Worm (Caenorhabditis elegans) whole organism, early embryonic: Measurements from ENCODE around the gene C06E1.9.

ENCODE experiments used
- B0310.2 ChIP-seq: sonication (generic microtip); optimal IDR thresholded peaks from 2 replicates; lab custom pipeline; 2016; ENCODE audit warnings: mild to moderate bottlenecking, missing genetic modification characterization, missing compliant biosample characterization
- F13C5.2 ChIP-seq: sonication (generic microtip); optimal IDR thresholded peaks from 2 replicates; lab custom pipeline; 2017; ENCODE audit warnings: mild to moderate bottlenecking, missing genetic modification characterization, inconsistent platforms, missing compliant biosample characterization
- aly-1 ChIP-seq: sonication (generic microtip); optimal IDR thresholded peaks from 2 replicates; lab custom pipeline; 2016; ENCODE audit warnings: missing genetic modification characterization, missing compliant biosample characterization
- ama-1 ChIP-seq: fragments of 150-350 bp; optimal IDR thresholded peaks from 2 replicates; lab custom pipeline; 2014
- ceh-13 ChIP-seq: fragments of 200-800 bp; sonication (Bioruptor generic); optimal IDR thresholded peaks from 2 replicates; lab custom pipeline; 2018; ENCODE audit warnings: mild to moderate bottlenecking, missing genetic modification characterization, missing compliant biosample characterization
- ceh-36 ChIP-seq: sonication (generic microtip); optimal IDR thresholded peaks from 2 replicates; lab custom pipeline; 2016; ENCODE audit warnings: missing genetic modification characterization, inconsistent platforms, missing compliant biosample characterization
- ets-7 ChIP-seq: sonication (generic microtip); optimal IDR thresholded peaks from 2 replicates; lab custom pipeline; 2016; ENCODE audit warnings: missing genotype, missing genetic modification characterization, missing compliant biosample characterization
- flt-1 ChIP-seq: fragments of 200-800 bp; sonication (Bioruptor generic); IDR thresholded peaks from 2 replicates; pipeline ENCODE4 v1.3.6; 2022; ENCODE audit warnings: missing genetic modification characterization, missing compliant biosample characterization
- hmbx-1 ChIP-seq: sonication (generic microtip); optimal IDR thresholded peaks from 2 replicates; lab custom pipeline; 2016; ENCODE audit warnings: mild to moderate bottlenecking, missing genetic modification characterization, missing compliant biosample characterization
- hmg-4 ChIP-seq: fragments of 200-800 bp; sonication (Bioruptor generic); optimal IDR thresholded peaks from 2 replicates; lab custom pipeline; 2018; ENCODE audit warnings: mild to moderate bottlenecking, missing genetic modification characterization, missing compliant biosample characterization
- pes-1 ChIP-seq: fragments of 200-800 bp; sonication (Bioruptor generic); IDR thresholded peaks from 2 replicates; pipeline ENCODE4 v1.3.6; 2022; ENCODE audit warnings: missing genetic modification reagents, missing genetic modification characterization, missing compliant biosample characterization
- sea-1 ChIP-seq: fragments of 200-800 bp; sonication (Bioruptor generic); conservative IDR thresholded peaks from 2 replicates; pipeline ENCODE4 v1.3.6; 2022; ENCODE audit warnings: missing genetic modification characterization, missing compliant biosample characterization
- tbx-37 ChIP-seq: fragments of 200-800 bp; sonication (Bioruptor generic); conservative IDR thresholded peaks from 2 replicates; pipeline ENCODE4 v1.3.6; 2022; ENCODE audit warnings: missing genetic modification reagents, missing genetic modification characterization, missing compliant biosample characterization
- tra-4 ChIP-seq: sonication (generic microtip); optimal IDR thresholded peaks from 2 replicates; lab custom pipeline; 2017; ENCODE audit warnings: missing genetic modification characterization, missing compliant biosample characterization

- TF ChIP-seq ama-1 (no peak), ets-7 (no peak), hmbx-1 (tag; lab: Kevin White, UChicago) (no peak), B0310.2 (tag; lab: Kevin White, UChicago) (no peak), flt-1 (GFP tag; lab: Robert Waterston, UW) (no peak), aly-1 (tag; lab: Kevin White, UChicago) (no peak), ceh-13 (GFP tag; lab: Kevin White, UChicago) (no peak), tra-4 (tag; lab: Kevin White, UChicago) (no peak), tbx-37 (no peak), ceh-36 (tag; lab: Kevin White, UChicago) (no peak), pes-1 (GFP tag; lab: Robert Waterston, UW) (no peak), sea-1 (GFP tag; lab: Robert Waterston, UW) (no peak), F13C5.2 (tag; lab: Kevin White, UChicago) (no peak), hmg-4 (GFP tag; lab: Kevin White, UChicago) (no peak)
Measured at ce11 chrIII:8616587-8616986, 7.0 kb upstream of the C06E1.9 start, which contains the start of gene C06E1.11.
